Fruit fly (Drosophila melanogaster) whole organism, adult: Measurements from ENCODE around the gene CG13033.

Experiments used
- CG11617 ChIP-seq: fragments of 200-800 bp; sonication (Bioruptor generic); optimal IDR thresholded peaks from 2 replicates; lab custom pipeline; 2017; ENCODE audit warnings: mild to moderate bottlenecking, missing biosample characterization, missing genetic modification reagents, missing genetic modification characterization
- CG14711 ChIP-seq: fragments of 200-800 bp; sonication (Bioruptor generic); optimal IDR thresholded peaks from 2 replicates; lab custom pipeline; 2018; ENCODE audit warnings: missing biosample characterization, mild to moderate bottlenecking, missing genetic modification characterization, moderate library complexity
- Crg-1 ChIP-seq: fragments of 200-800 bp; sonication (Bioruptor generic); optimal IDR thresholded peaks from 2 replicates; lab custom pipeline; 2016; ENCODE audit warnings: missing biosample characterization, missing genetic modification characterization
- cnc ChIP-seq, 2 experiments: fragments of >200 bp; optimal IDR thresholded peaks; 2 replicates each; lab custom pipeline; 2017

- TF ChIP-seq CG11617 (GFP tag; lab: Kevin White, UChicago): no peak
- TF ChIP-seq Crg-1 (GFP tag; lab: Kevin White, UChicago): no peak
- no peak for TF ChIP-seq CG14711
- no peak for TF ChIP-seq cnc (optimal IDR thresholded peaks at IDR 0.05; lab: Kevin White, UChicago)
Observed at dm6 chr3L:16594922-16595518, 49.6 kb upstream of the CG13033 start, which contains the start of the genes spd-2 and Apl.
